Fruit fly (Drosophila melanogaster) whole organism, embryonic: Measurements from ENCODE around the gene lilli.

Source experiments
- Abd-B ChIP-seq: fragments of 200-800 bp; sonication (Bioruptor generic); optimal IDR thresholded peaks from 2 replicates; lab custom pipeline; 2018; ENCODE audit warnings: missing biosample characterization, mild to moderate bottlenecking, missing genetic modification characterization, moderate library complexity
- Bdp1 ChIP-seq: fragments of 200-800 bp; sonication (Bioruptor generic); optimal IDR thresholded peaks from 3 replicates; lab custom pipeline; 2016; ENCODE audit warnings: missing biosample characterization, missing genetic modification characterization
- CG11085 ChIP-seq: fragments of 200-800 bp; sonication (Bioruptor generic); IDR thresholded peaks from 2 replicates; pipeline ENCODE4 v1.3.6; 2022; ENCODE audit warnings: missing biosample characterization, missing genetic modification characterization
- CG11093 ChIP-seq: fragments of 200-800 bp; sonication (Bioruptor generic); IDR thresholded peaks from 3 replicates; pipeline ENCODE4 v1.3.6; 2022; ENCODE audit warnings: missing biosample characterization, missing genetic modification characterization
- CG11504 ChIP-seq: fragments of 200-800 bp; sonication (Bioruptor generic); optimal IDR thresholded peaks from 3 replicates; lab custom pipeline; 2019; ENCODE audit warnings: missing biosample characterization, mild to moderate bottlenecking, missing genetic modification characterization, moderate library complexity
- CG12155 ChIP-seq: fragments of 200-800 bp; sonication (Bioruptor generic); optimal IDR thresholded peaks from 3 replicates; lab custom pipeline; 2016; ENCODE audit warnings: missing biosample characterization, missing genetic modification characterization
- CG15011 ChIP-seq: fragments of 200-800 bp; sonication (Bioruptor generic); optimal IDR thresholded peaks from 3 replicates; lab custom pipeline; 2018; ENCODE audit warnings: missing biosample characterization, mild to moderate bottlenecking, missing genetic modification characterization
- CG2199 ChIP-seq: fragments of 200-800 bp; sonication (Bioruptor generic); IDR thresholded peaks from 3 replicates; pipeline ENCODE4 v1.3.6; 2022; ENCODE audit warnings: missing biosample characterization, missing genetic modification characterization
- CG30431 ChIP-seq: fragments of 200-800 bp; sonication (Bioruptor generic); optimal IDR thresholded peaks from 2 replicates; lab custom pipeline; 2017; ENCODE audit warnings: missing biosample characterization, missing genetic modification characterization
- CG31388 ChIP-seq: fragments of 200-800 bp; sonication (Bioruptor generic); optimal IDR thresholded peaks from 2 replicates; lab custom pipeline; 2016; ENCODE audit warnings: missing biosample characterization, missing genetic modification characterization
- CG32767 ChIP-seq: fragments of 200-800 bp; sonication (Bioruptor generic); IDR thresholded peaks from 2 replicates; pipeline ENCODE4 v1.3.6; 2022; ENCODE audit warnings: missing biosample characterization, missing genetic modification characterization
- CG4360 ChIP-seq: fragments of 200-800 bp; sonication (Bioruptor generic); IDR thresholded peaks from 2 replicates; pipeline ENCODE4 v1.3.6; 2022; ENCODE audit warnings: missing biosample characterization, missing genetic modification characterization
- CG6272 ChIP-seq: fragments of 200-800 bp; sonication (Bioruptor generic); IDR thresholded peaks from 2 replicates; pipeline ENCODE4 v1.3.6; 2022; ENCODE audit warnings: missing biosample characterization, missing genetic modification characterization
- CG6689 ChIP-seq: fragments of 200-800 bp; sonication (Bioruptor generic); IDR thresholded peaks from 2 replicates; pipeline ENCODE4 v1.3.6; 2022; ENCODE audit warnings: missing biosample characterization, missing genetic modification characterization
- CG6854 ChIP-seq: fragments of 200-800 bp; sonication (Bioruptor generic); optimal IDR thresholded peaks from 3 replicates; lab custom pipeline; 2017; ENCODE audit warnings: missing biosample characterization, mild to moderate bottlenecking, missing genetic modification characterization
- CG8388 ChIP-seq: fragments of 200-800 bp; sonication (Bioruptor generic); optimal IDR thresholded peaks from 2 replicates; lab custom pipeline; 2019; ENCODE audit warnings: missing biosample characterization, mild to moderate bottlenecking, missing genetic modification characterization, moderate library complexity
- CG9609 ChIP-seq: fragments of 200-800 bp; sonication (Bioruptor generic); optimal IDR thresholded peaks from 3 replicates; lab custom pipeline; 2016; ENCODE audit warnings: missing biosample characterization, missing genetic modification characterization
- CG9727 ChIP-seq: fragments of 200-800 bp; sonication (Bioruptor generic); optimal IDR thresholded peaks from 3 replicates; lab custom pipeline; 2017; ENCODE audit warnings: missing biosample characterization, mild to moderate bottlenecking, missing genetic modification characterization
- CHES-1-like ChIP-seq: fragments of 200-800 bp; sonication (Bioruptor generic); optimal IDR thresholded peaks from 2 replicates; lab custom pipeline; 2016; ENCODE audit warnings: missing biosample characterization, missing genetic modification characterization
- Chrac-16 ChIP-seq: fragments of 200-800 bp; sonication (Bioruptor generic); optimal IDR thresholded peaks from 3 replicates; lab custom pipeline; 2016; ENCODE audit warnings: missing biosample characterization, missing genetic modification characterization
- CkIIα-i1 ChIP-seq: fragments of 200-800 bp; sonication (Bioruptor generic); IDR thresholded peaks from 2 replicates; pipeline ENCODE4 v1.3.6; 2022; ENCODE audit warnings: missing biosample characterization, missing genetic modification characterization
- Dp ChIP-seq: fragments of 200-800 bp; sonication (Bioruptor generic); optimal IDR thresholded peaks from 2 replicates; lab custom pipeline; 2018; ENCODE audit warnings: missing biosample characterization, mild to moderate bottlenecking, missing genetic modification characterization, moderate library complexity
- Hmx ChIP-seq: fragments of 200-800 bp; sonication (Bioruptor generic); optimal IDR thresholded peaks from 2 replicates; lab custom pipeline; 2016; ENCODE audit warnings: missing biosample characterization, missing genetic modification characterization
- Hr78 ChIP-seq, 2 experiments: fragments of 200-800 bp in 1 of 2; fragments of >200 bp in 1 of 2; sonication (Bioruptor generic) in 1 of 2; optimal IDR thresholded peaks; 2 replicates each; lab custom pipeline; 2017 to 2019; ENCODE audit warnings: missing biosample characterization in 2 of 2, missing genetic modification characterization in 2 of 2, mild to moderate bottlenecking in 1 of 2, moderate library complexity in 1 of 2
- Lim3 ChIP-seq: fragments of 200-800 bp; sonication (Bioruptor generic); IDR thresholded peaks from 2 replicates; pipeline ENCODE4 v1.3.6; 2022; ENCODE audit warnings: missing biosample characterization, missing genetic modification characterization
- Mrtf ChIP-seq: fragments of 200-800 bp; sonication (Bioruptor generic); IDR thresholded peaks from 3 replicates; pipeline ENCODE4 v1.3.6; 2022; ENCODE audit warnings: missing biosample characterization, missing genetic modification characterization
- Ptx1 ChIP-seq: fragments of 200-800 bp; sonication (Bioruptor generic); IDR thresholded peaks from 2 replicates; pipeline ENCODE4 v1.3.6; 2022; ENCODE audit warnings: missing biosample characterization, missing genetic modification characterization
- Six4 ChIP-seq: fragments of 200-800 bp; sonication (Bioruptor generic); optimal IDR thresholded peaks from 2 replicates; lab custom pipeline; 2016; ENCODE audit warnings: missing biosample characterization, missing genetic modification characterization
- TFAM ChIP-seq: fragments of 200-800 bp; sonication (Bioruptor generic); optimal IDR thresholded peaks from 2 replicates; lab custom pipeline; 2017; ENCODE audit warnings: missing biosample characterization, missing genetic modification characterization, inconsistent platforms
- Vsx1 ChIP-seq: fragments of 200-800 bp; sonication (Bioruptor generic); optimal IDR thresholded peaks from 2 replicates; lab custom pipeline; 2017; ENCODE audit warnings: missing biosample characterization, mild to moderate bottlenecking, missing genetic modification characterization, missing genetic modification reagents
- ash1 ChIP-seq: fragments of 200-800 bp; sonication (Bioruptor generic); optimal IDR thresholded peaks from 2 replicates; lab custom pipeline; 2018; ENCODE audit warnings: missing biosample characterization, mild to moderate bottlenecking, missing genetic modification characterization
- ato ChIP-seq: fragments of 200-800 bp; sonication (Bioruptor generic); IDR thresholded peaks from 2 replicates; pipeline ENCODE4 v1.3.6; 2022; ENCODE audit warnings: missing biosample characterization, missing genetic modification characterization; ENCODE audit not compliant: partially characterized antibody
- bigmax ChIP-seq: fragments of 200-800 bp; sonication (Bioruptor generic); optimal IDR thresholded peaks from 2 replicates; lab custom pipeline; 2018; ENCODE audit warnings: missing biosample characterization, mild to moderate bottlenecking, missing genetic modification characterization
- dan ChIP-seq: fragments of 200-800 bp; sonication (Bioruptor generic); IDR thresholded peaks from 2 replicates; pipeline ENCODE4 v1.3.6; 2022; ENCODE audit warnings: missing biosample characterization, missing genetic modification characterization
- dmrt99B ChIP-seq: fragments of 200-800 bp; sonication (Bioruptor generic); optimal IDR thresholded peaks from 2 replicates; lab custom pipeline; 2018; ENCODE audit warnings: missing biosample characterization, mild to moderate bottlenecking, missing genetic modification characterization, moderate library complexity
- ewg ChIP-seq: fragments of 200-800 bp; sonication (Bioruptor generic); optimal IDR thresholded peaks from 3 replicates; lab custom pipeline; 2017; ENCODE audit warnings: mild to moderate bottlenecking, missing biosample characterization, missing genetic modification reagents, missing genetic modification characterization
- grau ChIP-seq: fragments of 200-800 bp; optimal IDR thresholded peaks from 3 replicates; lab custom pipeline; 2019; ENCODE audit warnings: missing biosample characterization, mild to moderate bottlenecking, missing genetic modification characterization, moderate library complexity
- h ChIP-seq: fragments of >200 bp; optimal IDR thresholded peaks from 2 replicates; lab custom pipeline; 2017
- jing ChIP-seq: fragments of 200-800 bp; sonication (Bioruptor generic); optimal IDR thresholded peaks from 2 replicates; lab custom pipeline; 2018; ENCODE audit warnings: missing biosample characterization, mild to moderate bottlenecking, missing genetic modification characterization
- kay ChIP-seq: fragments of 200-800 bp; sonication (Bioruptor generic); optimal IDR thresholded peaks from 2 replicates; lab custom pipeline; 2016; ENCODE audit warnings: missing biosample characterization, missing genetic modification characterization
- mirr ChIP-seq: fragments of 200-800 bp; sonication (Bioruptor generic); optimal IDR thresholded peaks from 3 replicates; lab custom pipeline; 2018; ENCODE audit warnings: missing biosample characterization, mild to moderate bottlenecking, missing genetic modification characterization
- org-1 ChIP-seq: fragments of 200-800 bp; sonication (Bioruptor generic); optimal IDR thresholded peaks from 2 replicates; lab custom pipeline; 2017; ENCODE audit warnings: missing biosample characterization, missing genetic modification characterization
- otp ChIP-seq: fragments of 200-800 bp; sonication (Bioruptor generic); IDR thresholded peaks from 3 replicates; pipeline ENCODE4, ENCODE4 v1.3.6; 2022; ENCODE audit warnings: missing biosample characterization, missing genetic modification characterization
- pnt ChIP-seq: fragments of 200-800 bp; sonication (Bioruptor generic); optimal IDR thresholded peaks from 3 replicates; lab custom pipeline; 2016; ENCODE audit warnings: missing biosample characterization, missing genetic modification characterization
- psq ChIP-seq: fragments of 200-800 bp; sonication (Bioruptor generic); optimal IDR thresholded peaks from 2 replicates; lab custom pipeline; 2017; ENCODE audit warnings: missing biosample characterization, missing genetic modification characterization
- sens-2 ChIP-seq: fragments of 200-800 bp; sonication (Bioruptor generic); IDR thresholded peaks from 2 replicates; pipeline ENCODE4 v1.3.6; 2022; ENCODE audit warnings: missing biosample characterization, missing genetic modification characterization
- ssp ChIP-seq: fragments of 200-800 bp; sonication (Bioruptor generic); IDR thresholded peaks from 2 replicates; pipeline ENCODE4 v1.3.6; 2022; ENCODE audit warnings: missing biosample characterization, missing genetic modification characterization
- tio ChIP-seq: fragments of 200-800 bp; sonication (Bioruptor generic); optimal IDR thresholded peaks from 2 replicates; lab custom pipeline; 2017; ENCODE audit warnings: missing biosample characterization, missing genetic modification characterization, inconsistent platforms
- trem ChIP-seq: fragments of 200-800 bp; optimal IDR thresholded peaks from 3 replicates; lab custom pipeline; 2019; ENCODE audit warnings: missing biosample characterization, mild to moderate bottlenecking, missing genetic modification characterization, moderate library complexity
- tup ChIP-seq: fragments of 200-800 bp; sonication (Bioruptor generic); optimal IDR thresholded peaks from 2 replicates; lab custom pipeline; 2016; ENCODE audit warnings: missing biosample characterization, mild to moderate bottlenecking, missing genetic modification characterization, moderate library complexity
- vfl ChIP-seq: fragments of 200-800 bp; sonication (Bioruptor generic); optimal IDR thresholded peaks from 2 replicates; lab custom pipeline; 2016; ENCODE audit warnings: missing biosample characterization, missing genetic modification characterization
- z ChIP-seq: fragments of 200-800 bp; sonication (Bioruptor generic); IDR thresholded peaks from 3 replicates; pipeline ENCODE4 v1.3.6; 2022; ENCODE audit warnings: missing biosample characterization, missing genetic modification characterization
- zfh1 ChIP-seq: fragments of 200-800 bp; sonication (Bioruptor generic); IDR thresholded peaks from 3 replicates; pipeline ENCODE4 v1.3.6; 2022; ENCODE audit warnings: missing biosample characterization, missing genetic modification characterization

The lilli gene

dm6 chr2L:2999113-2999512 lies 113.4 kb downstream of the lilli start, which contains the start of gene Ccdc85 (continued):
- TF ChIP-seq CG12155 (GFP tag; lab: Kevin White, UChicago) (no peak), Lim3 (GFP tag; lab: Robert Waterston, UW) (no peak), CG11504 (tag; lab: Kevin White, UChicago) (no peak), pnt (GFP tag; lab: Kevin White, UChicago) (no peak), CG6272 (GFP tag; lab: Robert Waterston, UW) (no peak), trem (tag; lab: Kevin White, UChicago) (peak; percentile 83), CG30431 (GFP tag; lab: Kevin White, UChicago) (no peak), Abd-B (GFP tag; lab: Kevin White, UChicago) (no peak), Hr78 (GFP tag; optimal IDR thresholded peaks at IDR 0.05; lab: Kevin White, UChicago) (no peak), tio (no peak), psq (GFP tag; lab: Kevin White, UChicago) (no peak), CG11085 (no peak), ssp (GFP tag; lab: Robert Waterston, UW) (no peak), dmrt99B (tag; lab: Kevin White, UChicago) (no peak), z (GFP tag; lab: Robert Waterston, UW) (no peak), Six4 (no peak), CG6689 (GFP tag; lab: Robert Waterston, UW) (no peak), sens-2 (GFP tag; lab: Robert Waterston, UW) (no peak), CG32767 (GFP tag; lab: Robert Waterston, UW) (no peak), CG9727 (no peak), zfh1 (GFP tag; lab: Robert Waterston, UW) (no peak), Chrac-16 (no peak), grau (peak; percentile 17), CG4360 (GFP tag; lab: Robert Waterston, UW) (no peak), CG6854 (GFP tag; lab: Kevin White, UChicago) (no peak), Hmx (GFP tag; lab: Kevin White, UChicago) (no peak), Ptx1 (GFP tag; lab: Robert Waterston, UW) (no peak), ash1 (GFP tag; lab: Kevin White, UChicago) (no peak), CkIIα-i1 (no peak), CHES-1-like (GFP tag; lab: Kevin White, UChicago) (peak; percentile 17), tup (GFP tag; lab: Kevin White, UChicago) (no peak), CG8388 (GFP tag; lab: Kevin White, UChicago) (no peak), Vsx1 (GFP tag; lab: Kevin White, UChicago) (no peak), CG11093 (GFP tag; lab: Robert Waterston, UW) (no peak), otp (no peak), ewg (GFP tag; lab: Kevin White, UChicago) (no peak), org-1 (GFP tag; lab: Kevin White, UChicago) (no peak), Mrtf (no peak), Bdp1 (GFP tag; lab: Kevin White, UChicago) (no peak), h (no peak), Dp (GFP tag; lab: Kevin White, UChicago) (peak; percentile 67), CG9609 (GFP tag; lab: Kevin White, UChicago) (no peak), bigmax (GFP tag; lab: Kevin White, UChicago) (no peak), kay (no peak), ato (GFP tag; lab: Robert Waterston, UW) (peak; percentile 99), CG15011 (GFP tag; lab: Kevin White, UChicago) (no peak), dan (GFP tag; lab: Robert Waterston, UW) (no peak), TFAM (GFP tag; lab: Kevin White, UChicago) (no peak), jing (no peak), CG2199 (GFP tag; lab: Robert Waterston, UW) (0 out of 3 replicates have a peak, but pooled peaks have one; percentile 10), vfl (peak; percentile 23), CG31388 (no peak), mirr (GFP tag; lab: Kevin White, UChicago) (no peak)
